Worm (Caenorhabditis elegans) whole organism, L2 larva: ENCODE measurements around the gene F25B3.2.

ENCODE experiments used
- lsy-2 ChIP-seq, 2 experiments: fragments of 150-350 bp in 1 of 2; sonication (generic microtip) in 1 of 2; optimal IDR thresholded peaks; 2 replicates each; lab custom pipeline; 2014 to 2017; ENCODE audit warnings: missing biosample characterization in 2 of 2, missing genetic modification characterization in 2 of 2
- ztf-11 ChIP-seq: sonication (generic microtip); optimal IDR thresholded peaks from 2 replicates; lab custom pipeline; 2017; ENCODE audit warnings: missing biosample characterization, missing genetic modification characterization

DNA sequence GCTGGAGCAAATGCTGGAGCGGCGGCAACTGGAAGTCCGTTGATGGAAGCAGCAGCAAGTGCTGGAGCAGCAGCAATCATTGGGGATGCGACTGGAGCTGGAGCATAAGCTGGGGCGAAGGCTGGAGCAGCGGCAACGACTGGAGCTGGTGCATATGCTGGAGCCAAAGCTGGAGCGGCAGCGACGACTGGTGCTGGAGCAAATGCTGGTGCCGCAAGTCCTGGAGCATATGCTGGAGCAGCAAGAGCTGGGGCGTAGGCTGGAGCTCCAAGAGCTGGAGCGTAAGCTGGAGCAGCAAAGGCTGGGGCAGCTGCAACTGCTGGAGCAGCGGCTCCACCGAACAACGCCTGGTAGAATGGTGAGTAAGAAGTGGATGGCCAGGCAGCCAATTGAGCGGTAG, 41.3 kb downstream of the F25B3.2 start:
- TF ChIP-seq lsy-2 (tag; optimal IDR thresholded peaks at IDR 0.05; lab: Kevin White, UChicago) (no peak), ztf-11 (tag; lab: Kevin White, UChicago) (no peak)
